Worm (Caenorhabditis elegans) whole organism, young adult: Measurements from ENCODE around the gene fbxa-208.
A peak's percentile ranks its signal among the peaks of the same experiment; 100 is the strongest.

ENCODE experiments used
- F23B12.7 ChIP-seq: sonication (generic microtip); optimal IDR thresholded peaks from 2 replicates; lab custom pipeline; 2017; ENCODE audit warnings: missing genetic modification characterization, mild to moderate bottlenecking, missing compliant biosample characterization, antibody characterized with exemption, moderate library complexity; ENCODE audit not compliant: insufficient read depth
- F39B2.1 ChIP-seq: fragments of 200-800 bp; sonication (Bioruptor generic); IDR thresholded peaks from 2 replicates; pipeline ENCODE4 v1.3.6; 2022; ENCODE audit warnings: missing genetic modification reagents, missing genetic modification characterization, missing compliant biosample characterization
- F49E8.2 ChIP-seq: sonication (generic microtip); optimal IDR thresholded peaks from 3 replicates; lab custom pipeline; 2017; ENCODE audit warnings: missing genetic modification characterization, mild to moderate bottlenecking, missing compliant biosample characterization, antibody characterized with exemption, moderate library complexity; ENCODE audit not compliant: insufficient read depth
- Y95B8A.8 ChIP-seq: fragments of 200-800 bp; sonication (Bioruptor generic); IDR thresholded peaks from 2 replicates; pipeline ENCODE4 v1.3.6; 2022; ENCODE audit warnings: missing genetic modification reagents, missing genetic modification characterization, missing compliant biosample characterization
- ama-1 ChIP-seq, 3 experiments: fragments of 150-350 bp in 1 of 3; sonication (generic microtip) in 2 of 3; optimal IDR thresholded peaks; 2 replicates each; lab custom pipeline; 2014 to 2018; ENCODE audit warnings: missing biosample characterization in 2 of 3, missing genetic modification characterization in 2 of 3, missing genetic modification reagents in 2 of 3
- athp-1 ChIP-seq: sonication (generic microtip); optimal IDR thresholded peaks from 2 replicates; lab custom pipeline; 2017; ENCODE audit warnings: mild to moderate bottlenecking, missing genetic modification characterization, missing compliant biosample characterization
- ceh-58 ChIP-seq: fragments of 200-800 bp; sonication (Bioruptor generic); IDR thresholded peaks from 2 replicates; pipeline ENCODE4 v1.3.6; 2022; ENCODE audit warnings: missing genetic modification characterization, missing compliant biosample characterization
- ets-4 ChIP-seq: fragments of 200-800 bp; sonication (Bioruptor generic); optimal IDR thresholded peaks from 2 replicates; lab custom pipeline; 2018; ENCODE audit warnings: mild to moderate bottlenecking, missing genetic modification characterization, missing compliant biosample characterization
- lin-54 ChIP-seq: fragments of 200-800 bp; sonication (Bioruptor generic); optimal IDR thresholded peaks from 2 replicates; lab custom pipeline; 2018; ENCODE audit warnings: mild to moderate bottlenecking, missing genetic modification characterization, missing compliant biosample characterization
- mes-4 ChIP-seq: sonication (generic microtip); optimal IDR thresholded peaks from 2 replicates; lab custom pipeline; 2016; ENCODE audit warnings: missing genotype, missing genetic modification characterization, missing compliant biosample characterization
- snpc-4 ChIP-seq, 5 experiments: fragments of 150-350 bp in 1 of 5; sonication (generic microtip) in 4 of 5; optimal IDR thresholded peaks; 2 replicates each; lab custom pipeline; 2014 to 2018; ENCODE audit warnings: missing genetic modification characterization in 5 of 5, missing biosample characterization in 3 of 5, antibody characterized with exemption in 2 of 5, mild to moderate bottlenecking in 2 of 5, missing compliant biosample characterization in 2 of 5, missing genotype in 2 of 5, moderate library complexity in 2 of 5, missing genetic modification reagents in 1 of 5

DNA sequence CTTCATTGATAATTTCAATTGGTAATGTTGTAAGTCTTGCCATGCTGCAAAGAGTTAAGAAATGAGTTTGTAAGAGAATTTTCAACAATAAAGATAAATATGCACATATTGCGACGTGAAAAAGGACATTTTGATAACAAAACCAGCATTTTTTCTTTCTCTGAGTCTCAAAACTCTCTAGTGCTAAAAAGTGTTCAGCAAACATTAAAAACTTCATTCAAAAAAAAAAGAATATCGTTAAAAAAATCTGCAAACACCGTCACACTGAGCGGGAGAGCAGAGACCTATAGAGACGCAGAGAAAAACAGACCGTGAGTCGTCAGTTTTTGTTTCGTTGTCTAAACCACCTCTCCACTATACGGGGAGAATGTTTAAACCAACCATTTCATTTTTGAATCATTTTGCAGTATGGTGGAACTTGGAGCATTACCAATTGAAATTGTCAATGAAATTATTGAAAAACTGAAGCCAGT is 7.5 kb upstream of the fbxa-208 start, which contains the start of the genes fbxa-76 and fbxa-77:
- TF ChIP-seq athp-1 (tag; lab: Kevin White, UChicago), result no peak
- TF ChIP-seq snpc-4 (GFP tag; optimal IDR thresholded peaks at IDR 0.05; lab: Kevin White, UChicago), result no peak
- no peak for TF ChIP-seq snpc-4 (tag; optimal IDR thresholded peaks at IDR 0.05; lab: Kevin White, UChicago)
- no peak for TF ChIP-seq mes-4 (tag; lab: Kevin White, UChicago)
- TF ChIP-seq ama-1 (optimal IDR thresholded peaks at IDR 0.05; lab: Kevin White, UChicago), result no peak
- TF ChIP-seq ama-1 (GFP tag; optimal IDR thresholded peaks at IDR 0.05; lab: Kevin White, UChicago), result no peak
- peak; percentile 5 for TF ChIP-seq F23B12.7 (tag; lab: Kevin White, UChicago)
- no peak for TF ChIP-seq ceh-58
- TF ChIP-seq lin-54 (GFP tag; lab: Kevin White, UChicago), result no peak
- no peak for TF ChIP-seq Y95B8A.8 (GFP tag; lab: Robert Waterston, UW)
- no peak for TF ChIP-seq F39B2.1
- no peak for TF ChIP-seq F49E8.2
- no peak for TF ChIP-seq ets-4
